Worm (Caenorhabditis elegans) whole organism, young adult: ENCODE data around the gene mrpl-35.

Source experiments
- C06A6.2 ChIP-seq: fragments of 200-800 bp; sonication (Bioruptor generic); conservative IDR thresholded peaks from 2 replicates; pipeline ENCODE4 v1.3.6; 2022; ENCODE audit warnings: missing genetic modification characterization, missing compliant biosample characterization
- T07F8.4 ChIP-seq: sonication (generic microtip); optimal IDR thresholded peaks from 2 replicates; lab custom pipeline; 2016; ENCODE audit warnings: mild to moderate bottlenecking, missing genetic modification characterization, moderate library complexity, missing compliant biosample characterization
- Y56A3A.18 ChIP-seq: fragments of 200-800 bp; sonication (Bioruptor generic); IDR thresholded peaks from 2 replicates; pipeline ENCODE4 v1.3.6; 2022; ENCODE audit warnings: missing genetic modification reagents, missing genetic modification characterization, missing compliant biosample characterization
- Y67H2A.10 ChIP-seq: fragments of 200-800 bp; sonication (Bioruptor generic); conservative IDR thresholded peaks from 2 replicates; pipeline ENCODE4 v1.3.6; 2022; ENCODE audit warnings: missing genetic modification reagents, missing genetic modification characterization, missing compliant biosample characterization
- akir-1 ChIP-seq: fragments of 200-800 bp; sonication (Bioruptor generic); optimal IDR thresholded peaks from 2 replicates; lab custom pipeline; 2018; ENCODE audit warnings: mild to moderate bottlenecking, missing genetic modification characterization, moderate library complexity, missing compliant biosample characterization
- aptf-2 ChIP-seq: fragments of 200-800 bp; sonication (Bioruptor generic); conservative IDR thresholded peaks from 2 replicates; pipeline ENCODE4 v1.3.6; 2022; ENCODE audit warnings: missing genetic modification reagents, missing genetic modification characterization, missing compliant biosample characterization
- bed-2 ChIP-seq: fragments of 200-800 bp; sonication (Bioruptor generic); IDR thresholded peaks from 2 replicates; pipeline ENCODE4 v1.3.6; 2022; ENCODE audit warnings: missing genetic modification reagents, missing genetic modification characterization, missing compliant biosample characterization
- ccch-3 ChIP-seq: fragments of 200-800 bp; sonication (Bioruptor generic); optimal IDR thresholded peaks from 2 replicates; lab custom pipeline; 2018; ENCODE audit warnings: mild to moderate bottlenecking, missing genetic modification characterization, missing compliant biosample characterization
- cebp-2 ChIP-seq: fragments of 200-800 bp; sonication (Bioruptor generic); IDR thresholded peaks from 2 replicates; pipeline ENCODE4 v1.3.6; 2022; ENCODE audit warnings: missing genetic modification characterization, missing compliant biosample characterization
- ceh-100 ChIP-seq: fragments of 200-800 bp; sonication (Bioruptor generic); IDR thresholded peaks from 2 replicates; pipeline ENCODE4 v1.3.6; 2022; ENCODE audit warnings: missing genetic modification reagents, missing genetic modification characterization, missing compliant biosample characterization
- ceh-40 ChIP-seq: fragments of 200-800 bp; sonication (Bioruptor generic); IDR thresholded peaks from 2 replicates; pipeline ENCODE4 v1.3.6; 2022; ENCODE audit warnings: missing genetic modification characterization, missing compliant biosample characterization
- ceh-91 ChIP-seq: fragments of 200-800 bp; sonication (Bioruptor generic); IDR thresholded peaks from 2 replicates; pipeline ENCODE4 v1.3.6; 2022; ENCODE audit warnings: missing genetic modification reagents, missing genetic modification characterization, missing compliant biosample characterization
- die-1 ChIP-seq: sonication (generic microtip); optimal IDR thresholded peaks from 2 replicates; lab custom pipeline; 2016; ENCODE audit warnings: missing genotype, mild to moderate bottlenecking, missing genetic modification characterization, missing compliant biosample characterization
- dox-1 ChIP-seq: fragments of 200-800 bp; sonication (Bioruptor generic); IDR thresholded peaks from 2 replicates; pipeline ENCODE4 v1.3.6; 2022; ENCODE audit warnings: missing genetic modification reagents, missing genetic modification characterization, missing compliant biosample characterization
- efl-1 ChIP-seq: fragments of 150-350 bp; optimal IDR thresholded peaks from 2 replicates; lab custom pipeline; 2014; ENCODE audit warnings: missing biosample characterization, missing genetic modification reagents, missing genetic modification characterization
- egl-18 ChIP-seq: fragments of 200-800 bp; sonication (Bioruptor generic); IDR thresholded peaks from 2 replicates; pipeline ENCODE4 v1.3.6; 2022; ENCODE audit warnings: missing genetic modification reagents, missing genetic modification characterization, missing compliant biosample characterization
- ekl-4 ChIP-seq: fragments of 200-800 bp; sonication (Bioruptor generic); IDR thresholded peaks from 2 replicates; pipeline ENCODE4 v1.3.6; 2022; ENCODE audit warnings: missing genetic modification reagents, missing genetic modification characterization, missing compliant biosample characterization
- fkh-3 ChIP-seq: sonication (generic microtip); optimal IDR thresholded peaks from 2 replicates; lab custom pipeline; 2016; ENCODE audit warnings: mild to moderate bottlenecking, missing genetic modification characterization, missing compliant biosample characterization
- him-1 ChIP-seq: sonication (generic microtip); optimal IDR thresholded peaks from 2 replicates; lab custom pipeline; 2016; ENCODE audit warnings: missing genotype, missing genetic modification reagents, missing genetic modification characterization, missing compliant biosample characterization
- hmg-1.2 ChIP-seq: fragments of 200-800 bp; sonication (Bioruptor generic); IDR thresholded peaks from 2 replicates; pipeline ENCODE4 v1.3.6; 2022; ENCODE audit warnings: missing genetic modification reagents, missing genetic modification characterization, missing compliant biosample characterization
- hrde-1 ChIP-seq: sonication (generic microtip); optimal IDR thresholded peaks from 2 replicates; lab custom pipeline; 2016; ENCODE audit warnings: missing genetic modification characterization, mild to moderate bottlenecking, missing compliant biosample characterization, moderate library complexity, missing genotype, missing genetic modification reagents, borderline replicate concordance
- lag-1 ChIP-seq: fragments of 200-800 bp; sonication (Bioruptor generic); IDR thresholded peaks from 2 replicates; pipeline ENCODE4 v1.3.6; 2022; ENCODE audit warnings: missing genetic modification reagents, missing genetic modification characterization, missing compliant biosample characterization
- lin-54 ChIP-seq: fragments of 200-800 bp; sonication (Bioruptor generic); optimal IDR thresholded peaks from 2 replicates; lab custom pipeline; 2018; ENCODE audit warnings: mild to moderate bottlenecking, missing genetic modification characterization, missing compliant biosample characterization
- lir-1 ChIP-seq: fragments of 200-800 bp; sonication (Bioruptor generic); conservative IDR thresholded peaks from 2 replicates; pipeline ENCODE4 v1.3.6; 2022; ENCODE audit warnings: missing genetic modification reagents, missing genetic modification characterization, missing compliant biosample characterization
- mes-4 ChIP-seq: sonication (generic microtip); optimal IDR thresholded peaks from 2 replicates; lab custom pipeline; 2016; ENCODE audit warnings: missing genotype, missing genetic modification characterization, missing compliant biosample characterization
- nfyb-1 ChIP-seq: fragments of 200-800 bp; sonication (Bioruptor generic); IDR thresholded peaks from 2 replicates; pipeline ENCODE4 v1.3.6; 2022; ENCODE audit warnings: missing genetic modification reagents, missing genetic modification characterization, missing compliant biosample characterization
- nhr-80 ChIP-seq: sonication (generic microtip); optimal IDR thresholded peaks from 2 replicates; lab custom pipeline; 2016; ENCODE audit warnings: missing genetic modification characterization, missing compliant biosample characterization
- rec-8 ChIP-seq, 2 experiments: sonication (generic microtip); optimal IDR thresholded peaks; 2 replicates each; lab custom pipeline; 2016; ENCODE audit warnings: mild to moderate bottlenecking in 2 of 2, missing genetic modification characterization in 2 of 2, missing genetic modification reagents in 2 of 2, missing genotype in 2 of 2, missing biosample characterization in 1 of 2, missing compliant biosample characterization in 1 of 2, moderate library complexity in 1 of 2
- snpc-1.1 ChIP-seq: sonication (generic microtip); optimal IDR thresholded peaks from 2 replicates; lab custom pipeline; 2017; ENCODE audit warnings: missing genetic modification characterization, mild to moderate bottlenecking, missing compliant biosample characterization, antibody characterized with exemption, moderate library complexity, missing genotype, missing genetic modification reagents; ENCODE audit not compliant: insufficient read depth
- snpc-1.3 ChIP-seq: sonication (generic microtip); optimal IDR thresholded peaks from 2 replicates; lab custom pipeline; 2017; ENCODE audit warnings: missing genetic modification characterization, mild to moderate bottlenecking, missing compliant biosample characterization, antibody characterized with exemption, moderate library complexity, missing genotype, missing genetic modification reagents; ENCODE audit not compliant: insufficient read depth
- snpc-3.4 ChIP-seq: sonication (generic microtip); optimal IDR thresholded peaks from 2 replicates; lab custom pipeline; 2017; ENCODE audit warnings: missing genetic modification characterization, mild to moderate bottlenecking, missing compliant biosample characterization, antibody characterized with exemption, moderate library complexity, missing genotype, missing genetic modification reagents
- somi-1 ChIP-seq: fragments of 200-800 bp; sonication (Bioruptor generic); optimal IDR thresholded peaks from 2 replicates; lab custom pipeline; 2018; ENCODE audit warnings: mild to moderate bottlenecking, missing genetic modification characterization, missing compliant biosample characterization
- tbp1 ChIP-seq: fragments of 200-800 bp; sonication (Bioruptor generic); optimal IDR thresholded peaks from 2 replicates; lab custom pipeline; 2018; ENCODE audit warnings: mild to moderate bottlenecking, missing genetic modification characterization, missing compliant biosample characterization
- tbx-9 ChIP-seq: sonication (generic microtip); optimal IDR thresholded peaks from 2 replicates; lab custom pipeline; 2016; ENCODE audit warnings: borderline replicate concordance, missing genetic modification characterization, inconsistent platforms, missing compliant biosample characterization
- unc-130 ChIP-seq: sonication (generic microtip); optimal IDR thresholded peaks from 2 replicates; lab custom pipeline; 2016; ENCODE audit warnings: missing genetic modification reagents, missing genetic modification characterization, missing compliant biosample characterization
- zfh-2 ChIP-seq: fragments of 200-800 bp; sonication (Bioruptor generic); conservative IDR thresholded peaks from 2 replicates; pipeline ENCODE4 v1.3.6; 2022; ENCODE audit warnings: missing genetic modification reagents, missing genetic modification characterization, missing compliant biosample characterization
- ztf-28 ChIP-seq: fragments of 200-800 bp; sonication (Bioruptor generic); IDR thresholded peaks from 2 replicates; pipeline ENCODE4 v1.3.6; 2022; ENCODE audit warnings: missing genetic modification reagents, missing genetic modification characterization, missing compliant biosample characterization

Gene mrpl-35

ce11 chrIII:3475014-3475413 is 35.0 kb upstream of the mrpl-35 start:
- TF ChIP-seq rec-8 (tag; optimal IDR thresholded peaks at IDR 0.05; lab: Kevin White, UChicago) (no peak), lir-1 (GFP tag; lab: Robert Waterston, UW) (no peak), bed-2 (GFP tag; lab: Robert Waterston, UW) (no peak), hmg-1.2 (no peak), cebp-2 (GFP tag; lab: Robert Waterston, UW) (no peak), ceh-91 (GFP tag; lab: Robert Waterston, UW) (no peak), tbp1 (no peak), efl-1 (GFP tag; lab: Kevin White, UChicago) (no peak), tbx-9 (no peak), snpc-3.4 (tag; lab: Kevin White, UChicago) (no peak), T07F8.4 (tag; lab: Kevin White, UChicago) (no peak), hrde-1 (tag; lab: Kevin White, UChicago) (no peak)

DNA sequence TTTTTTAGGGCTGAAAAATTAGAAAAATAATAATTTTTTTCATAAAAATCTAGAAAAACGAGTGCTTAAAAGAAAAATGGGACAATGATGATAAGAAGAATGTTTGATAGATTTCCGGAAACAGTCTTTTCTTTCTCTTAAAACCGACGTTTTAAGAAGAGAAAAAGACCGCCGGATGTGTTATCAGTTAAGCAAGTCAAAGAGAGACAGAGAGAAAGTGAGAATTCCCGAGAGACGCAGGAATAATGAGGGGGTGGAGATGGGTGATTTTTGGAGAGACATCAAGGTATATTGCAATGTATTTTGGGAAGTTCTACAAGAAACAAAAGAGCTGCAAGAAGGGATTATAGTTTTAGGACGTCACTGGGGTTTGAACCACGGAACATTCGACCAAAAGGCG is 34.5 kb upstream of the mrpl-35 start, which contains the start of gene C34C12.9:
Gene C34C12.9 (minus strand): TSS at position 16 of the 400 bp plus-strand sequence.
- TF ChIP-seq Y56A3A.18 (0 out of 2 replicates have a peak, but pooled peaks have one; percentile 36), nhr-80 (tag; lab: Kevin White, UChicago) (peak; percentile 54), snpc-1.1 (no peak), dox-1 (GFP tag; lab: Robert Waterston, UW) (peak; percentile 20; the same call in 1 of the 2 replicates), akir-1 (GFP tag; lab: Kevin White, UChicago) (no peak), him-1 (tag; lab: Kevin White, UChicago) (no peak)

ce11 chrIII:3476245-3476644 is 33.8 kb upstream of the mrpl-35 start:
- TF ChIP-seq fkh-3 (tag; lab: Kevin White, UChicago) (no peak), snpc-3.4 (tag; lab: Kevin White, UChicago) (no peak), unc-130 (peak; percentile 7), bed-2 (GFP tag; lab: Robert Waterston, UW) (0 out of 2 replicates have a peak, but pooled peaks have one; percentile 8), ekl-4 (GFP tag; lab: Robert Waterston, UW) (no peak), ceh-100 (GFP tag; lab: Robert Waterston, UW) (peak; percentile 86), ccch-3 (peak; percentile 5), aptf-2 (GFP tag; lab: Robert Waterston, UW) (no peak)

ce11 chrIII:3477375-3477774 is 32.7 kb upstream of the mrpl-35 start:
- TF ChIP-seq mes-4 (tag; lab: Kevin White, UChicago), result no peak

- TF ChIP-seq nfyb-1 (GFP tag; lab: Robert Waterston, UW) (0 out of 2 replicates have a peak, but pooled peaks have one; percentile 35), lag-1 (no peak), die-1 (tag; lab: Kevin White, UChicago) (no peak)
- TF ChIP-seq, all 124 proteins: peak for 1
Measured at ce11 chrIII:3478795-3479398, 31.1 kb upstream of the mrpl-35 start.

DNA sequence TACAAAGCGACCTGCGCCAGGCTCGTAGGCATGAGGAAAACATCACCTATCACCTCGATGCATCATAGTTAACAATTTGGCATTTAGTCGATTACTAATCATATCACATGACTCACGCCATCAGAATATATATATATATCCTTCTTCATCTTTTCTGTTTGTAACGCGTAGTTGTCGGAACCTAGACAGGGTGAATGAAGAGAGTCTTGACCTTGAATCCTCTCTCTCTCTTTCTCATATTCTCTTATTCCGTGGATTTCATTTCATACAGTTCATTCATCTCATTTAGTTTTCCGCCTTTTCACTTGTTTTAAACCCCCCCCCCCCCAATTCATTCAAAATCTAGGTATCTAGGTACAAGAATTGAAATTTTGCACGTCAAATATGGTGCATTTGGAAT is 29.8 kb upstream of the mrpl-35 start:
- no peak for TF ChIP-seq zfh-2 (GFP tag; lab: Robert Waterston, UW)
- no peak for TF ChIP-seq lin-54
- TF ChIP-seq somi-1 (GFP tag; lab: Kevin White, UChicago), result no peak
- no peak for TF ChIP-seq egl-18 (GFP tag; lab: Robert Waterston, UW)
- no peak for TF ChIP-seq C06A6.2
- TF ChIP-seq ceh-40 (GFP tag; lab: Robert Waterston, UW), result no peak
- TF ChIP-seq Y67H2A.10 (GFP tag; lab: Robert Waterston, UW), result no peak
- no peak for TF ChIP-seq T07F8.4 (tag; lab: Kevin White, UChicago)
- no peak for TF ChIP-seq snpc-1.3 (tag; lab: Kevin White, UChicago)
- TF ChIP-seq ztf-28 (GFP tag; lab: Robert Waterston, UW), result no peak
- no peak for TF ChIP-seq unc-130
